Worm (Caenorhabditis elegans): Measurements from ENCODE around the gene comt-1.

comt-1 gene

DNA sequence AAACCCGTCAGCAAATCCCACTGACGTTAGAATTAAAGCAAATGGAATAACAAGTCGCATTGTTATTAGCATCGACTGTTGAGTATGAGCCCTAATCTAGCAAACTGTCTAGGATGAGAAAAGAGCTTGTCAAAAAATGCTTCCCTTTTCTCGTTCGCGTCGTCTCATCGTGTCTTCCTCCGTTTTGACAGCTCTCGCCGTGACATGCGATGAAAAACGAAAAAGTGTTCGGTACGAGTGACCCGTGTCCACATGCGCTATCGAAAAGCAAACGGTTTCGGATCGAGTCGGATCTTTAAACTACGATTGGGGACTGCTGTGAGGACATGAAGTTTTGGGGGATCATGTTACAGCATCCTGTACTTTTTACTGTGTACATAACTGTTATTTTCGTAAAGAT lies at the start of gene comt-1:
comt-1 (minus strand) TSS at position 101 of the 400 bp plus-strand sequence.
- TF ChIP-seq lin-26 (GFP tag; IDR thresholded peaks at IDR 0.05) (no peak), egl-44 (GFP tag; IDR thresholded peaks at IDR 0.05) (no peak), lin-35 (GFP tag; optimal IDR thresholded peaks at IDR 0.05) (no peak), F52B5.7 (tag; optimal IDR thresholded peaks at IDR 0.05) (no peak), C17E4.6 (GFP tag; IDR thresholded peaks at IDR 0.05) (no peak)

DNA sequence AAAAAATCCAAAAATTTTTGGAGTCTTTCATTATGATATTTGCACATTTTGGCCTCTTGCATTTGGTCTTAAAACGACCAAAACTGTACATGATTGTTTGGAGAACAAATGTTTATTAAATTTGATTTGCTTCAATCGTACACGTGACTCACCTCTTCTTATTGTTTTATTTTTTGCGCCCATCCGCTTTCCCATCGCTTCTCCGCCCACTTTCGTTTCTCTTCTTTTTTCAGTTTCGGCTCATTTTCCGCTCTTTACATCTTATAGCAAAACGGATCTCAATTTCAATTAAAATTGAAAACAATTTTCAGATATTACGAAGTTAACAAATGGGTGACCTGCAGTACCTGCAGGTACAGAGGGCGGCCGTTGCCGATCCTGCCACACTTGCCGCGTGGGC lies 47.0 kb upstream of the comt-1 start, which contains the start of gene nmy-1:
nmy-1 (plus strand) TSS at position 301 of the 400 bp plus-strand sequence.
- TF ChIP-seq madf-8 (GFP tag; conservative IDR thresholded peaks at IDR 0.05) (no peak), repo-1 (tag; optimal IDR thresholded peaks at IDR 0.05) (no peak), sptf-2 (GFP tag; optimal IDR thresholded peaks at IDR 0.05) (no peak), zfh-2 (GFP tag; conservative IDR thresholded peaks at IDR 0.05) (peak; percentile 56; the same call in 1 of the 2 replicates), F52B5.7 (tag; optimal IDR thresholded peaks at IDR 0.05) (no peak), athp-1 (tag; optimal IDR thresholded peaks at IDR 0.05) (no peak), sdz-38 (tag; optimal IDR thresholded peaks at IDR 0.05) (no peak), ceh-100 (GFP tag; IDR thresholded peaks at IDR 0.05) (no peak)

DNA sequence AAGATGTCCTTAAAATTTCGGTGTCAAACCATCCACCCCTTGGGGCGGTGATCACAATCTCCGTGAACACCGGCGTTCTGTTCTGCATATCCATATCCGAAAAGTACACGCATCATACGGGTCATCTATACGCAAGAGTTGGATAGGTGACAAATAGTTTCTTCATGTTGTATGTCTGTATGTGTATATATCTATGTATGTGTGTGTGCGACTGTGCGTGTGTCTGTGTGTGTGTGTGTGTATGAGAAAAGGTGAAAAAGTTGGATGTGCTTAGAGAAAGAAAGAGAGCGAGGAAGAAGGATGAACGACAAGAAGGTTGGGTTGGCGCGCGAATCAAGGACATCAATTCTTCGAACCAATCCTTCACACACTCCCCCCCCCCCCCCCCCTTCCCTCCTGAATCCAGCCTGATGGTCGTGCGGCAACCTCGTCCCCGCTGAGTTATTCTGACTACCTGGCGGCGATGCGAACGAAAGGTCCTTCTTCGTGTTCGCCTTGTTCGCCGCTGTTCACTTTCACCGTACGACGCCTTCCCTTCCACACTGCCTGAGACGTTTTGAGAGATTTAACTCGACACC lies 45.1 kb upstream of the comt-1 start:
- TF ChIP-seq nfya-1 (tag; optimal IDR thresholded peaks at IDR 0.05; ENCODE audit: borderline replicate concordance, insufficient read depth) (no peak), dox-1 (GFP tag; IDR thresholded peaks at IDR 0.05) (0 out of 2 replicates have a peak, but pooled peaks have one; percentile 15), tbx-9 (tag; optimal IDR thresholded peaks at IDR 0.05; ENCODE audit: borderline replicate concordance) (no peak), sptf-2 (GFP tag; optimal IDR thresholded peaks at IDR 0.05) (no peak), K12H6.12 (tag; optimal IDR thresholded peaks at IDR 0.05) (no peak), zfh-2 (GFP tag; conservative IDR thresholded peaks at IDR 0.05) (peak; percentile 90), egl-44 (GFP tag; IDR thresholded peaks at IDR 0.05) (no peak), xnd-1 (tag; optimal IDR thresholded peaks at IDR 0.05) (no peak), ztf-26 (tag; optimal IDR thresholded peaks at IDR 0.05) (no peak), egrh-3 (GFP tag; IDR thresholded peaks at IDR 0.05) (peak; percentile 74; the same call in 1 of the 2 replicates), atf-7 (tag; optimal IDR thresholded peaks at IDR 0.05) (no peak), hmg-1.2 (GFP tag; IDR thresholded peaks at IDR 0.05) (no peak), rcor-1 (GFP tag; IDR thresholded peaks at IDR 0.05) (no peak), rec-8 (tag; optimal IDR thresholded peaks at IDR 0.05) (no peak), unc-130 (GFP tag; optimal IDR thresholded peaks at IDR 0.05) (no peak), aptf-2 (GFP tag; conservative IDR thresholded peaks at IDR 0.05) (no peak)

DNA sequence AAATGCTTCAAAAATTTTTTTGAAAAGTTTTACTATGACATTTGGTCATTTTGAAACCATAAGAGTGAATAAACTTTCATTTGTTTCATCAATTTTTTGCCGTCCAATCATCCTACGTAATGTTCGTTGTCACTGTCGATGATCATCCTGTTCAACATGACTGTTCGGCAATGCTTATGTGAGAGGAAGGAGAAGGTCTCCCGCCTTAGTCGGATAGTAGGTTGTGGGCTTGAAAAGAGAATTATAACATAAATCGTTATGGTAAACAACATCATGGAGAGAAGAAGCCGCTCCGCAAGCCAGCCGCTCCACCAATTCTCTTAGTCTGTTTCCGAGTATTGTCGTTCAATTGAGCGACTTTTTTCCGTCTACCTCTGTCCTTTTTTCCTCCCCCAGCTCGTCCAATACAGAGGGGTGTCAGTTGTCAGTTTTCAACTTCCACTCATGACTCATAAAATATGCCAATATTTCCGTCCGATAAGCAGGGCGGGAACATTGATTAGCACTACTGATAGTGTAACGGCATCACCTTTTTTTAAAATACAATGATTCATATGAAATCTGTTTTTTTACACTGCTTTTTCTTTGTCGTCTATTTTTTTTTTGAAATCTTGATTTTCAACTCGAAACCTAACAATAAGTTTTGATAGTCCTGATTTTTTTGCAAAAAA lies 43.9 kb upstream of the comt-1 start:
- TF ChIP-seq nfya-2 (GFP tag; IDR thresholded peaks at IDR 0.05) (no peak), nhr-80 (tag; optimal IDR thresholded peaks at IDR 0.05) (peak; percentile 77), zfh-2 (GFP tag; conservative IDR thresholded peaks at IDR 0.05) (no peak)

- TF ChIP-seq hlh-26 (GFP tag; conservative IDR thresholded peaks at IDR 0.05) (no peak), nhr-80 (tag; optimal IDR thresholded peaks at IDR 0.05) (peak; percentile 56), F57A8.1 (GFP tag; optimal IDR thresholded peaks at IDR 0.05) (no peak), rec-8 (tag; optimal IDR thresholded peaks at IDR 0.05) (no peak), cebp-1 (GFP tag; IDR thresholded peaks at IDR 0.05) (no peak), cebp-1 (tag; optimal IDR thresholded peaks at IDR 0.05) (peak; percentile 1), ekl-4 (GFP tag; IDR thresholded peaks at IDR 0.05) (no peak)
Observed at ce11 chrX:2903715-2904419, 41.6 kb upstream of the comt-1 start.

Measured in whole organism, young adult.